Worm (Caenorhabditis elegans) whole organism, young adult: Measurements from ENCODE around the gene ngn-1.

ENCODE experiments used
- B0019.2 ChIP-seq: fragments of 200-800 bp; sonication (Bioruptor generic); conservative IDR thresholded peaks from 2 replicates; pipeline ENCODE4 v1.3.6; 2022; ENCODE audit warnings: missing genetic modification reagents, missing genetic modification characterization, missing compliant biosample characterization
- B0035.1 ChIP-seq: sonication (generic microtip); optimal IDR thresholded peaks from 2 replicates; lab custom pipeline; 2016; ENCODE audit warnings: missing genetic modification characterization, mild to moderate bottlenecking, missing compliant biosample characterization, missing genotype, missing genetic modification reagents
- B0261.1 ChIP-seq: sonication (generic microtip); optimal IDR thresholded peaks from 2 replicates; lab custom pipeline; 2016; ENCODE audit warnings: mild to moderate bottlenecking, missing genetic modification characterization, moderate library complexity, missing compliant biosample characterization
- B0336.3 ChIP-seq: fragments of 200-800 bp; sonication (Bioruptor generic); IDR thresholded peaks from 2 replicates; pipeline ENCODE4 v1.3.6; 2022; ENCODE audit warnings: missing genetic modification characterization, missing compliant biosample characterization
- D2030.7 ChIP-seq: fragments of 200-800 bp; sonication (Bioruptor generic); IDR thresholded peaks from 2 replicates; pipeline ENCODE4 v1.3.6; 2022; ENCODE audit warnings: missing genetic modification reagents, missing genetic modification characterization, missing compliant biosample characterization
- F10E7.11 ChIP-seq: sonication (generic microtip); optimal IDR thresholded peaks from 2 replicates; lab custom pipeline; 2017; ENCODE audit warnings: mild to moderate bottlenecking, missing genetic modification characterization, moderate library complexity, missing compliant biosample characterization
- K11D2.4 ChIP-seq: fragments of 200-800 bp; sonication (Bioruptor generic); IDR thresholded peaks from 2 replicates; pipeline ENCODE4 v1.3.6; 2022; ENCODE audit warnings: missing genetic modification reagents, missing genetic modification characterization, missing compliant biosample characterization
- T07F8.4 ChIP-seq: sonication (generic microtip); optimal IDR thresholded peaks from 2 replicates; lab custom pipeline; 2016; ENCODE audit warnings: mild to moderate bottlenecking, missing genetic modification characterization, moderate library complexity, missing compliant biosample characterization
- ZK185.1 ChIP-seq: sonication (generic microtip); optimal IDR thresholded peaks from 2 replicates; lab custom pipeline; 2016; ENCODE audit warnings: mild to moderate bottlenecking, missing genetic modification characterization, missing compliant biosample characterization; ENCODE audit not compliant: poor library complexity, severe bottlenecking
- akir-1 ChIP-seq: fragments of 200-800 bp; sonication (Bioruptor generic); optimal IDR thresholded peaks from 2 replicates; lab custom pipeline; 2018; ENCODE audit warnings: mild to moderate bottlenecking, missing genetic modification characterization, moderate library complexity, missing compliant biosample characterization
- aptf-3 ChIP-seq: fragments of 200-800 bp; sonication (Bioruptor generic); IDR thresholded peaks from 2 replicates; pipeline ENCODE4 v1.3.6; 2022; ENCODE audit warnings: missing genetic modification characterization, missing compliant biosample characterization
- athp-1 ChIP-seq: sonication (generic microtip); optimal IDR thresholded peaks from 2 replicates; lab custom pipeline; 2017; ENCODE audit warnings: mild to moderate bottlenecking, missing genetic modification characterization, missing compliant biosample characterization
- attf-5 ChIP-seq: fragments of 200-800 bp; sonication (Bioruptor generic); optimal IDR thresholded peaks from 2 replicates; lab custom pipeline; 2018; ENCODE audit warnings: mild to moderate bottlenecking, missing genetic modification characterization, missing compliant biosample characterization
- bed-1 ChIP-seq: fragments of 200-800 bp; sonication (Bioruptor generic); IDR thresholded peaks from 2 replicates; pipeline ENCODE4 v1.3.6; 2022; ENCODE audit warnings: missing genetic modification reagents, missing genetic modification characterization, missing compliant biosample characterization
- ceh-40 ChIP-seq: fragments of 200-800 bp; sonication (Bioruptor generic); IDR thresholded peaks from 2 replicates; pipeline ENCODE4 v1.3.6; 2022; ENCODE audit warnings: missing genetic modification characterization, missing compliant biosample characterization
- ceh-79 ChIP-seq: sonication (generic microtip); optimal IDR thresholded peaks from 2 replicates; lab custom pipeline; 2017; ENCODE audit warnings: mild to moderate bottlenecking, missing genetic modification characterization, missing compliant biosample characterization
- ceh-91 ChIP-seq: fragments of 200-800 bp; sonication (Bioruptor generic); IDR thresholded peaks from 2 replicates; pipeline ENCODE4 v1.3.6; 2022; ENCODE audit warnings: missing genetic modification reagents, missing genetic modification characterization, missing compliant biosample characterization
- die-1 ChIP-seq: sonication (generic microtip); optimal IDR thresholded peaks from 2 replicates; lab custom pipeline; 2016; ENCODE audit warnings: missing genotype, mild to moderate bottlenecking, missing genetic modification characterization, missing compliant biosample characterization
- dpl-1 ChIP-seq: fragments of 150-350 bp; optimal IDR thresholded peaks from 2 replicates; lab custom pipeline; 2014; ENCODE audit warnings: missing biosample characterization, missing genetic modification reagents, missing genetic modification characterization
- efl-1 ChIP-seq: fragments of 150-350 bp; optimal IDR thresholded peaks from 2 replicates; lab custom pipeline; 2014; ENCODE audit warnings: missing biosample characterization, missing genetic modification reagents, missing genetic modification characterization
- egl-44 ChIP-seq: fragments of 200-800 bp; sonication (Bioruptor generic); IDR thresholded peaks from 2 replicates; pipeline ENCODE4 v1.3.6; 2022; ENCODE audit warnings: missing genetic modification reagents, missing genetic modification characterization, missing compliant biosample characterization
- egrh-3 ChIP-seq: fragments of 200-800 bp; sonication (Bioruptor generic); IDR thresholded peaks from 2 replicates; pipeline ENCODE4 v1.3.6; 2022; ENCODE audit warnings: missing genetic modification reagents, missing genetic modification characterization, missing compliant biosample characterization
- ets-4 ChIP-seq: fragments of 200-800 bp; sonication (Bioruptor generic); optimal IDR thresholded peaks from 2 replicates; lab custom pipeline; 2018; ENCODE audit warnings: mild to moderate bottlenecking, missing genetic modification characterization, missing compliant biosample characterization
- him-1 ChIP-seq: sonication (generic microtip); optimal IDR thresholded peaks from 2 replicates; lab custom pipeline; 2016; ENCODE audit warnings: missing genotype, missing genetic modification reagents, missing genetic modification characterization, missing compliant biosample characterization
- hmg-1.2 ChIP-seq: fragments of 200-800 bp; sonication (Bioruptor generic); IDR thresholded peaks from 2 replicates; pipeline ENCODE4 v1.3.6; 2022; ENCODE audit warnings: missing genetic modification reagents, missing genetic modification characterization, missing compliant biosample characterization
- let-607 ChIP-seq, 2 experiments: fragments of 200-800 bp in 1 of 2; sonication (Bioruptor generic) in 1 of 2; sonication (generic microtip) in 1 of 2; optimal IDR thresholded peaks; 2 replicates each; lab custom pipeline; 2016 to 2018; ENCODE audit warnings: mild to moderate bottlenecking in 2 of 2, missing compliant biosample characterization in 2 of 2, missing genetic modification characterization in 2 of 2, moderate library complexity in 2 of 2, missing genotype in 1 of 2
- lin-26 ChIP-seq: fragments of 200-800 bp; sonication (Bioruptor generic); IDR thresholded peaks from 2 replicates; pipeline ENCODE4 v1.3.6; 2022; ENCODE audit warnings: missing genetic modification reagents, missing genetic modification characterization, missing compliant biosample characterization
- lin-40 ChIP-seq: sonication (generic microtip); optimal IDR thresholded peaks from 2 replicates; lab custom pipeline; 2016; ENCODE audit warnings: missing genetic modification characterization, mild to moderate bottlenecking, missing compliant biosample characterization, missing genotype, missing genetic modification reagents
- madf-3 ChIP-seq: fragments of 200-800 bp; sonication (Bioruptor generic); IDR thresholded peaks from 2 replicates; pipeline ENCODE4 v1.3.6; 2022; ENCODE audit warnings: missing genetic modification reagents, missing genetic modification characterization, missing compliant biosample characterization
- madf-6 ChIP-seq: fragments of 200-800 bp; sonication (Bioruptor generic); IDR thresholded peaks from 2 replicates; pipeline ENCODE4 v1.3.6; 2022; ENCODE audit warnings: missing genetic modification reagents, missing genetic modification characterization, missing compliant biosample characterization
- mel-28 ChIP-seq: sonication (generic microtip); optimal IDR thresholded peaks from 2 replicates; lab custom pipeline; 2016; ENCODE audit warnings: borderline replicate concordance, mild to moderate bottlenecking, missing genetic modification characterization, missing compliant biosample characterization
- mes-4 ChIP-seq: sonication (generic microtip); optimal IDR thresholded peaks from 2 replicates; lab custom pipeline; 2016; ENCODE audit warnings: missing genotype, missing genetic modification characterization, missing compliant biosample characterization
- mxl-1 ChIP-seq: sonication (generic microtip); optimal IDR thresholded peaks from 2 replicates; lab custom pipeline; 2016; ENCODE audit warnings: missing genetic modification characterization, missing compliant biosample characterization
- nfya-2 ChIP-seq: fragments of 200-800 bp; sonication (Bioruptor generic); IDR thresholded peaks from 2 replicates; pipeline ENCODE4 v1.3.6; 2022; ENCODE audit warnings: missing genetic modification reagents, missing genetic modification characterization, missing compliant biosample characterization
- nhr-120 ChIP-seq: fragments of 200-800 bp; sonication (Bioruptor generic); IDR thresholded peaks from 2 replicates; pipeline ENCODE4 v1.3.6; 2022; ENCODE audit warnings: missing genetic modification characterization, missing compliant biosample characterization
- nhr-179 ChIP-seq: sonication (generic microtip); optimal IDR thresholded peaks from 2 replicates; lab custom pipeline; 2016; ENCODE audit warnings: mild to moderate bottlenecking, missing genetic modification characterization, missing compliant biosample characterization
- nhr-80 ChIP-seq: sonication (generic microtip); optimal IDR thresholded peaks from 2 replicates; lab custom pipeline; 2016; ENCODE audit warnings: missing genetic modification characterization, missing compliant biosample characterization
- nhr-90 ChIP-seq: sonication (generic microtip); optimal IDR thresholded peaks from 2 replicates; lab custom pipeline; 2016; ENCODE audit warnings: missing genotype, mild to moderate bottlenecking, missing genetic modification characterization, missing compliant biosample characterization
- snpc-1.1 ChIP-seq: sonication (generic microtip); optimal IDR thresholded peaks from 2 replicates; lab custom pipeline; 2017; ENCODE audit warnings: missing genetic modification characterization, mild to moderate bottlenecking, missing compliant biosample characterization, antibody characterized with exemption, moderate library complexity, missing genotype, missing genetic modification reagents; ENCODE audit not compliant: insufficient read depth
- snpc-3.4 ChIP-seq: sonication (generic microtip); optimal IDR thresholded peaks from 2 replicates; lab custom pipeline; 2017; ENCODE audit warnings: missing genetic modification characterization, mild to moderate bottlenecking, missing compliant biosample characterization, antibody characterized with exemption, moderate library complexity, missing genotype, missing genetic modification reagents
- snpc-4 ChIP-seq, 5 experiments: fragments of 150-350 bp in 1 of 5; sonication (generic microtip) in 4 of 5; optimal IDR thresholded peaks; 2 replicates each; lab custom pipeline; 2014 to 2018; ENCODE audit warnings: missing genetic modification characterization in 5 of 5, missing biosample characterization in 3 of 5, antibody characterized with exemption in 2 of 5, mild to moderate bottlenecking in 2 of 5, missing compliant biosample characterization in 2 of 5, missing genotype in 2 of 5, moderate library complexity in 2 of 5, missing genetic modification reagents in 1 of 5
- tlf-1 ChIP-seq: fragments of 200-800 bp; sonication (Bioruptor generic); optimal IDR thresholded peaks from 2 replicates; lab custom pipeline; 2018; ENCODE audit warnings: mild to moderate bottlenecking, missing genetic modification characterization, missing compliant biosample characterization
- unc-62 ChIP-seq: fragments of 150-350 bp; optimal IDR thresholded peaks from 2 replicates; lab custom pipeline; 2014; ENCODE audit warnings: missing biosample characterization, missing genetic modification reagents, missing genetic modification characterization
- zim-3 ChIP-seq: sonication (generic microtip); optimal IDR thresholded peaks from 2 replicates; lab custom pipeline; 2017; ENCODE audit warnings: mild to moderate bottlenecking, missing genetic modification characterization, moderate library complexity, missing compliant biosample characterization
- ztf-22 ChIP-seq: fragments of 200-800 bp; sonication (Bioruptor generic); optimal IDR thresholded peaks from 2 replicates; lab custom pipeline; 2018; ENCODE audit warnings: mild to moderate bottlenecking, missing genetic modification characterization, moderate library complexity, missing compliant biosample characterization
- ztf-25 ChIP-seq: fragments of 200-800 bp; sonication (Bioruptor generic); IDR thresholded peaks from 2 replicates; pipeline ENCODE4 v1.3.6; 2022; ENCODE audit warnings: missing genetic modification reagents, missing genetic modification characterization, missing compliant biosample characterization

Gene ngn-1

DNA sequence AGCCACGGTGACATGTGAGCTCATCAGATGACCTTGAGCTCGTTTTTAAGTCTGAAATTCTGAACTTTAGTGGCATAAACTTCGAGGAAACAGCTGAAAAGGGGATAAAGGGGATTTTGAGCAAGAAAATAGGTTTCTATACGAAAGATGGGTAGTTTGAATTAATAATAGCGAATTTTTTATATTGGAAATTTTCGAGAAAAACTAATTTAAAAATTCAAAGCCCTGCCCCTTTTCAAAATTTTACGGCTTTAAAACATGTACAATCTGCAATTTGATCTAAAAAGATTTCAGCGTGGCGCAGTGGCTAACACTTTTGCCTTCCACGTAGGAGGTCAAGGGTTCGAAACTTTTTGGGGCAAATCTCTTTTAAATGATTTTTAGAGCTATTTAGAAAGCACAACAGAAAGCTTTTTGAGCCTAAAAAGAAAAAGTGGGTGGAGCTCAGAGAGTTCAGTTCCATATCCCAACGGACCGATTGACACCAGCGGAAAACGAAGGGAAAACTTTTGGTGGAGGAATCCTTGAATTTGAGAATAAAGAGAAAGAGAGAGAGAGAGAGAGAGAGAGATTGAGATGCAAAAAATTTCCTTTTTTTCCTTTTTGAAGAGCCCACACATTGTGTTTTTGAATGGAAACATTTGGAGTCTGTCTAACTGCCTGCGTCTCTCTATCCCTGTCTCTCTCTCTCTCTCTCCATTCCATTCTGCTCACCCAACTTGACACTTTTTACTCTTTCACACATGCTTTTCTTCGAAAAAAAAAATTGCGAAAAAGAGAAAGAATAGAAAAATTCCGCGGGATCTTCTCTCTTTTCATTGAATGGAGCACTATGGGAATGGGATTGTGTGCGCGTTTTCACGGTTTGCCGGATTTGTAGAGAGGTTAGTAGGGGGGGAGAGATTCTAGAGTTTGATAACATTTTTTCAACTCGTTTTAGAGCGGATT lies 36.2 kb upstream of the ngn-1 start, which contains the start of gene Y69A2AR.31 (continued):
- TF ChIP-seq nhr-90 (tag; lab: Kevin White, UChicago) (peak; percentile 74), madf-6 (GFP tag; lab: Robert Waterston, UW) (no peak; the same call in 1 of the 2 replicates), attf-5 (GFP tag; lab: Kevin White, UChicago) (peak; percentile 48), bed-1 (GFP tag; lab: Robert Waterston, UW) (no peak), egl-44 (GFP tag; lab: Robert Waterston, UW) (0 out of 2 replicates have a peak, but pooled peaks have one; percentile 34), unc-62 (no peak), ets-4 (GFP tag; lab: Kevin White, UChicago) (no peak), akir-1 (GFP tag; lab: Kevin White, UChicago) (no peak), dpl-1 (GFP tag; lab: Kevin White, UChicago) (no peak), madf-3 (GFP tag; lab: Robert Waterston, UW) (0 out of 2 replicates have a peak, but pooled peaks have one; percentile 51), snpc-3.4 (tag; lab: Kevin White, UChicago) (peak; percentile 63), hmg-1.2 (GFP tag; lab: Robert Waterston, UW) (no peak; the same call in 1 of the 2 replicates), ZK185.1 (tag; lab: Kevin White, UChicago) (peak; percentile 31), tlf-1 (GFP tag; lab: Kevin White, UChicago) (no peak), ztf-22 (GFP tag; lab: Kevin White, UChicago) (no peak), lin-26 (GFP tag; lab: Robert Waterston, UW) (peak; percentile 92), B0035.1 (tag; lab: Kevin White, UChicago) (no peak), lin-40 (tag; lab: Kevin White, UChicago) (no peak), zim-3 (tag; lab: Kevin White, UChicago) (peak; percentile 27), mel-28 (tag; lab: Kevin White, UChicago) (no peak), B0336.3 (GFP tag; lab: Robert Waterston, UW) (no peak), nfya-2 (GFP tag; lab: Robert Waterston, UW) (no peak), aptf-3 (GFP tag; lab: Robert Waterston, UW) (no peak), let-607 (tag; optimal IDR thresholded peaks at IDR 0.05; lab: Kevin White, UChicago) (peak in 1 of 2 experiments; percentile 42), D2030.7 (peak; percentile 56; the same call in 1 of the 2 replicates), T07F8.4 (tag; lab: Kevin White, UChicago) (no peak), snpc-1.1 (peak; percentile 47), K11D2.4 (GFP tag; lab: Robert Waterston, UW) (no peak), snpc-4 (GFP tag; optimal IDR thresholded peaks at IDR 0.05; lab: Kevin White, UChicago) (peak; percentile 49), snpc-4 (tag; optimal IDR thresholded peaks at IDR 0.05; lab: Kevin White, UChicago) (peak in 1 of 4 experiments; percentile 27), ceh-79 (tag; lab: Kevin White, UChicago) (peak; percentile 24), die-1 (tag; lab: Kevin White, UChicago) (peak; percentile 78), F10E7.11 (tag; lab: Kevin White, UChicago) (no peak), nhr-80 (no peak), ztf-25 (GFP tag; lab: Robert Waterston, UW) (peak; percentile 82), egrh-3 (GFP tag; lab: Robert Waterston, UW) (no peak), ceh-40 (GFP tag; lab: Robert Waterston, UW) (no peak), him-1 (tag; lab: Kevin White, UChicago) (peak; percentile 35), nhr-120 (no peak), B0019.2 (GFP tag; lab: Robert Waterston, UW) (no peak), nhr-179 (tag; lab: Kevin White, UChicago) (no peak), mes-4 (no peak), B0261.1 (tag; lab: Kevin White, UChicago) (peak; percentile 71), efl-1 (GFP tag; lab: Kevin White, UChicago) (no peak), ceh-91 (GFP tag; lab: Robert Waterston, UW) (no peak), athp-1 (peak; percentile 66), mxl-1 (tag; lab: Kevin White, UChicago) (peak; percentile 44)
